Fruit fly (Drosophila melanogaster): Measurements from ENCODE around the gene Prosalpha2.

Prosalpha2 gene

dm6 chr3R:12406235-12407196 lies 24.6 kb upstream of the Prosalpha2 start, which contains the start of gene CG5167 (continued):
- TF ChIP-seq maf-S (GFP tag; optimal IDR thresholded peaks at IDR 0.05) (no peak), CG9215 (GFP tag; IDR thresholded peaks at IDR 0.05) (no peak), klu (GFP tag; IDR thresholded peaks at IDR 0.05) (no peak), CG3995 (GFP tag; optimal IDR thresholded peaks at IDR 0.05) (peak; percentile 51), corto (GFP tag; optimal IDR thresholded peaks at IDR 0.05) (peak; percentile 35), kay (GFP tag; optimal IDR thresholded peaks at IDR 0.05) (no peak), lab (GFP tag; optimal IDR thresholded peaks at IDR 0.05) (peak; percentile 54), sd (tag; optimal IDR thresholded peaks at IDR 0.05) (no peak), CG17328 (GFP tag; IDR thresholded peaks at IDR 0.05) (peak; percentile 54), CG17912 (GFP tag; optimal IDR thresholded peaks at IDR 0.05) (no peak), caup (GFP tag; optimal IDR thresholded peaks at IDR 0.05; ENCODE audit: severe bottlenecking) (peak; percentile 6), PHDP (tag; optimal IDR thresholded peaks at IDR 0.05) (peak; percentile 66), gem (tag; optimal IDR thresholded peaks at IDR 0.05) (peak; percentile 78), CG3281 (GFP tag; optimal IDR thresholded peaks at IDR 0.05) (peak; percentile 24), CG3726 (GFP tag; IDR thresholded peaks at IDR 0.05) (no peak), D19B (GFP tag; optimal IDR thresholded peaks at IDR 0.05) (peak; percentile 21), Dp (GFP tag; optimal IDR thresholded peaks at IDR 0.05) (peak; percentile 45), CG12659 (GFP tag; optimal IDR thresholded peaks at IDR 0.05) (peak; percentile 20), CG2712 (tag; optimal IDR thresholded peaks at IDR 0.05) (peak; percentile 64), odd (GFP tag; optimal IDR thresholded peaks at IDR 0.05) (peak; percentile 3), Dref (GFP tag; IDR thresholded peaks at IDR 0.05) (peak; percentile 49), sug (tag; optimal IDR thresholded peaks at IDR 0.05) (peak; percentile 36), dmrt11E (tag; optimal IDR thresholded peaks at IDR 0.05) (peak; percentile 42), hbn (GFP tag; IDR thresholded peaks at IDR 0.05; ENCODE audit: partially characterized antibody) (0 out of 2 replicates have a peak, but pooled peaks have one; percentile 17), CG2120 (GFP tag; optimal IDR thresholded peaks at IDR 0.05) (peak; percentile 44), exex (tag; optimal IDR thresholded peaks at IDR 0.05) (peak; percentile 89), NC2α (GFP tag; optimal IDR thresholded peaks at IDR 0.05) (no peak), CG10565 (GFP tag; optimal IDR thresholded peaks at IDR 0.05) (no peak), HLH4C (GFP tag; IDR thresholded peaks at IDR 0.05; ENCODE audit: partially characterized antibody) (peak; percentile 39; the same call in 2 of the 3 replicates), CG34224 (GFP tag; IDR thresholded peaks at IDR 0.05; ENCODE audit: partially characterized antibody) (peak; percentile 43; the same call in 2 of the 3 replicates), CG17361 (GFP tag; IDR thresholded peaks at IDR 0.05) (peak; percentile 38; the same call in 1 of the 3 replicates), Meics (GFP tag; optimal IDR thresholded peaks at IDR 0.05) (peak; percentile 38), dmrt99B (tag; optimal IDR thresholded peaks at IDR 0.05) (no peak), trem (tag; optimal IDR thresholded peaks at IDR 0.05) (peak; percentile 58), CG15601 (tag; optimal IDR thresholded peaks at IDR 0.05) (peak; percentile 37), Taf1 (GFP tag; IDR thresholded peaks at IDR 0.05) (no peak), CG14667 (GFP tag; IDR thresholded peaks at IDR 0.05) (no peak), Pdp1 (GFP tag; optimal IDR thresholded peaks at IDR 0.05) (peak in 1 of 2 experiments; percentile 16), CG1603 (tag; optimal IDR thresholded peaks at IDR 0.05) (peak; percentile 39), CG12236 (GFP tag; optimal IDR thresholded peaks at IDR 0.05) (no peak), gfzf (GFP tag; optimal IDR thresholded peaks at IDR 0.05) (no peak), CG12155 (GFP tag; optimal IDR thresholded peaks at IDR 0.05) (peak; percentile 38), Drgx (GFP tag; IDR thresholded peaks at IDR 0.05) (peak; percentile 54; the same call in 1 of the 2 replicates), CG6765 (GFP tag; optimal IDR thresholded peaks at IDR 0.05) (peak; percentile 44), insv (GFP tag; optimal IDR thresholded peaks at IDR 0.05) (peak in 1 of 2 experiments; percentile 4), CG15514 (GFP tag; optimal IDR thresholded peaks at IDR 0.05) (peak; percentile 51)

Measured in whole organism, embryonic.